Fruit fly (Drosophila melanogaster) whole organism, embryonic: Measurements from ENCODE around the gene SrpRbeta.

Experiments
- CG11723 ChIP-seq: fragments of 200-800 bp; sonication (Bioruptor generic); optimal IDR thresholded peaks from 2 replicates; lab custom pipeline; 2017; ENCODE audit warnings: missing biosample characterization, mild to moderate bottlenecking, missing genetic modification characterization
- CrebB ChIP-seq: fragments of 200-800 bp; sonication (Bioruptor generic); optimal IDR thresholded peaks from 3 replicates; lab custom pipeline; 2018; ENCODE audit warnings: missing biosample characterization, mild to moderate bottlenecking, missing genetic modification characterization
- bcd ChIP-seq: fragments of 200-800 bp; sonication (Bioruptor generic); optimal IDR thresholded peaks from 2 replicates; lab custom pipeline; 2017; ENCODE audit warnings: missing biosample characterization, mild to moderate bottlenecking, missing genetic modification characterization
- bsh ChIP-seq, 2 experiments: fragments of 200-800 bp; sonication (Bioruptor generic); optimal IDR thresholded peaks; 2 replicates each; lab custom pipeline; 2017 to 2018; ENCODE audit warnings: mild to moderate bottlenecking in 2 of 2, missing biosample characterization in 2 of 2, missing genetic modification characterization in 2 of 2, moderate library complexity in 1 of 2
- da ChIP-seq: fragments of 200-800 bp; sonication (Bioruptor generic); optimal IDR thresholded peaks from 2 replicates; lab custom pipeline; 2016; ENCODE audit warnings: missing biosample characterization, missing genetic modification characterization
- fru ChIP-seq: fragments of >200 bp; optimal IDR thresholded peaks from 2 replicates; lab custom pipeline; 2017
- nau ChIP-seq: fragments of 200-800 bp; sonication (Bioruptor generic); optimal IDR thresholded peaks from 3 replicates; lab custom pipeline; 2017; ENCODE audit warnings: missing biosample characterization, mild to moderate bottlenecking, missing genetic modification characterization, missing genetic modification reagents
- otp ChIP-seq: fragments of 200-800 bp; sonication (Bioruptor generic); IDR thresholded peaks from 3 replicates; pipeline ENCODE4, ENCODE4 v1.3.6; 2022; ENCODE audit warnings: missing biosample characterization, missing genetic modification characterization
- phol ChIP-seq: fragments of 200-800 bp; sonication (Bioruptor generic); optimal IDR thresholded peaks from 3 replicates; lab custom pipeline; 2018; ENCODE audit warnings: missing biosample characterization, mild to moderate bottlenecking, missing genetic modification characterization, moderate library complexity

DNA sequence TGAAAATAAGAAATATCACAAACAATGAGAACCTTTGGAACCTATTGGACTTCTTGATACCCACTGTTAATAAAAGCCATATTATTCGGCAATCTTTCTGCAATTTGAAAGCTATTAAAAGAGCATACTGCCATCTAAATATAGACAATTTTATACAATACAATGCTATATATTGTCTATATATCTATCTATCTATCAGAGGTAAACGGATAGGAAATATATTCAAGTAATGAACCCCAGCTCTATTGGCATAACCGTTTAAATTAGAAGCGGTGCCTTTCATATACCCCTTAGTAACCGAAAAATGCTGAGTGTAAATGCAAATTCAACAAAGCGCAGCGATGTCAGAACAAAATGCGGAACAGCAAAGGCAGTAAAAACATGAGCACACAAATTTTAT lies 43.8 kb upstream of the SrpRbeta start:
- no peak for TF ChIP-seq CG11723 (GFP tag; lab: Kevin White, UChicago)
- no peak for TF ChIP-seq bsh (GFP tag; optimal IDR thresholded peaks at IDR 0.05; lab: Kevin White, UChicago)
- TF ChIP-seq da (GFP tag; lab: Kevin White, UChicago) = no peak
- no peak for TF ChIP-seq phol
- no peak for TF ChIP-seq fru (lab: Kevin White, UChicago)
- TF ChIP-seq CrebB (tag; lab: Kevin White, UChicago) = no peak
- no peak for TF ChIP-seq nau (GFP tag; lab: Kevin White, UChicago)
- no peak for TF ChIP-seq bcd (GFP tag; lab: Kevin White, UChicago)
- no peak for TF ChIP-seq otp
